Fruit fly (Drosophila melanogaster): ENCODE measurements around the gene CG9541.
A peak's percentile ranks its signal among the peaks of the same experiment; 100 is the strongest.

CG9541 gene

DNA sequence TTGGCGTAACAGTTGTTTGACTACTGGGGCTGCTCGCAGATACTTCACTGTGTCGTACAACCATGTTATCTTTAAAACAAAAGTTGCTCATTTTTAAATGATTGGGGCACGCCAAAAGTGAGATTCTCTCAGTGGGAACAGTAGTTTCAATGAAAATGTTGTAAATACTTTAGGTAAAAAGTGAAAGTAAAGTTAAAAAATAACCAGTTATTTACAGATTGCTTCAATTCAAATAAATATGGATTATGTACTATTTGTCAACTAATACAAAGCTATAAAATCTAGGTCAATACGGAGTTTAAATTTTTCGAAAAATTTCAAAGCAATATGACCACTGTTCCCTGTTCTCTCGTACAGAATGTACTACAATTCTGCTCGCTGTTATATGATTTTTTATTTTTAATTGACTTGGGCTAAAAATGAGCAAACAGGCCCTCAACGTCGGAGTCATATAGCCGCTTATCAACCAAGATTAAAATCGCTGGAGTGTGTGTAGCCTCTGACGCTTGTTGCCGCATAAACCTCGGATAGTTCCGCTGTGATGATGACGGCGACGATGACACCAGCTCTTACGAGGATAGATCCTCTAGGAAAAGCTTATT lies 33.4 kb downstream of the CG9541 start, which contains the start of gene Argl (continued):
- no peak for TF ChIP-seq bigmax (GFP tag; optimal IDR thresholded peaks at IDR 0.05)
- no peak for TF ChIP-seq ftz-f1 (GFP tag; optimal IDR thresholded peaks at IDR 0.05)
- TF ChIP-seq CG12236 (GFP tag; optimal IDR thresholded peaks at IDR 0.05): no peak
- no peak for TF ChIP-seq CG9797 (GFP tag; optimal IDR thresholded peaks at IDR 0.05)
- no peak for TF ChIP-seq HmgZ (tag; optimal IDR thresholded peaks at IDR 0.05)
- no peak for TF ChIP-seq NC2β (GFP tag; optimal IDR thresholded peaks at IDR 0.05)
- no peak for TF ChIP-seq Mes4 (GFP tag; optimal IDR thresholded peaks at IDR 0.05)
- TF ChIP-seq da (GFP tag; optimal IDR thresholded peaks at IDR 0.05): no peak
- TF ChIP-seq sc (optimal IDR thresholded peaks at IDR 0.05): no peak
- no peak for TF ChIP-seq sc (GFP tag; optimal IDR thresholded peaks at IDR 0.05)
- TF ChIP-seq Doc2 (GFP tag; IDR thresholded peaks at IDR 0.05): no peak
- TF ChIP-seq Dref (GFP tag; IDR thresholded peaks at IDR 0.05): no peak
- TF ChIP-seq pan (optimal IDR thresholded peaks at IDR 0.05): no peak
- TF ChIP-seq pan (GFP tag; optimal IDR thresholded peaks at IDR 0.05 in 1 of 2, IDR thresholded peaks at IDR 0.05 in 1 of 2): no peak
- peak; percentile 9 for TF ChIP-seq gem (tag; optimal IDR thresholded peaks at IDR 0.05)
- no peak for TF ChIP-seq Camta (GFP tag; optimal IDR thresholded peaks at IDR 0.05)
- TF ChIP-seq sisA (GFP tag; IDR thresholded peaks at IDR 0.05): no peak
- no peak for TF ChIP-seq NC2α (GFP tag; optimal IDR thresholded peaks at IDR 0.05)
- TF ChIP-seq sima (GFP tag; optimal IDR thresholded peaks at IDR 0.05): no peak
- TF ChIP-seq Pdp1 (GFP tag; optimal IDR thresholded peaks at IDR 0.05): peak in 1 of 2 experiments; percentile 50
- peak; percentile 54 for TF ChIP-seq sug (tag; optimal IDR thresholded peaks at IDR 0.05)
- TF ChIP-seq CG6813 (GFP tag; optimal IDR thresholded peaks at IDR 0.05): no peak
- TF ChIP-seq grau (tag; optimal IDR thresholded peaks at IDR 0.05): peak; percentile 27
- no peak for TF ChIP-seq CG1024 (GFP tag; IDR thresholded peaks at IDR 0.05)
- TF ChIP-seq CG12104 (GFP tag; optimal IDR thresholded peaks at IDR 0.05): no peak
- TF ChIP-seq CG9932 (GFP tag; IDR thresholded peaks at IDR 0.05): no peak
- no peak for TF ChIP-seq Dek (tag; optimal IDR thresholded peaks at IDR 0.05)
- no peak for TF ChIP-seq hb (GFP tag; IDR thresholded peaks at IDR 0.05; ENCODE audit: partially characterized antibody)
- peak; percentile 73 for TF ChIP-seq exex (tag; optimal IDR thresholded peaks at IDR 0.05)
- TF ChIP-seq lilli (GFP tag; optimal IDR thresholded peaks at IDR 0.05): no peak
- TF ChIP-seq fd102C (GFP tag; optimal IDR thresholded peaks at IDR 0.05): no peak
- no peak for TF ChIP-seq tna (GFP tag; IDR thresholded peaks at IDR 0.05; ENCODE audit: partially characterized antibody)
- TF ChIP-seq CG11504 (tag; optimal IDR thresholded peaks at IDR 0.05): peak; percentile 5
- TF ChIP-seq CG10209 (GFP tag; optimal IDR thresholded peaks at IDR 0.05): no peak
- TF ChIP-seq row (GFP tag; IDR thresholded peaks at IDR 0.05): peak; percentile 31; the same call in 1 of the 3 replicates
- no peak for TF ChIP-seq ind (GFP tag; optimal IDR thresholded peaks at IDR 0.05)
- no peak for TF ChIP-seq CG18011 (GFP tag; optimal IDR thresholded peaks at IDR 0.05)
- TF ChIP-seq prd (optimal IDR thresholded peaks at IDR 0.05): no peak
- no peak for TF ChIP-seq prd (GFP tag; IDR thresholded peaks at IDR 0.05)
- no peak for TF ChIP-seq CG43689 (GFP tag; IDR thresholded peaks at IDR 0.05)
- no peak for TF ChIP-seq H2.0 (GFP tag; IDR thresholded peaks at IDR 0.05)
- TF ChIP-seq CG3281 (GFP tag; optimal IDR thresholded peaks at IDR 0.05): peak; percentile 21
- TF ChIP-seq Drgx (GFP tag; IDR thresholded peaks at IDR 0.05): no peak
- no peak for TF ChIP-seq CG7786 (GFP tag; optimal IDR thresholded peaks at IDR 0.05)
- TF ChIP-seq CG30020 (tag; optimal IDR thresholded peaks at IDR 0.05): no peak
- peak; percentile 17 for TF ChIP-seq CG15269 (tag; optimal IDR thresholded peaks at IDR 0.05)
- TF ChIP-seq tup (GFP tag; optimal IDR thresholded peaks at IDR 0.05): no peak
- TF ChIP-seq CG34224 (GFP tag; IDR thresholded peaks at IDR 0.05; ENCODE audit: partially characterized antibody): no peak
- TF ChIP-seq CG3847 (GFP tag; IDR thresholded peaks at IDR 0.05): no peak
- TF ChIP-seq Antp (GFP tag; optimal IDR thresholded peaks at IDR 0.05): no peak
- TF ChIP-seq chinmo (GFP tag; IDR thresholded peaks at IDR 0.05; ENCODE audit: partially characterized antibody): no peak
- no peak for TF ChIP-seq sr (GFP tag; IDR thresholded peaks at IDR 0.05)

Measured in whole organism, embryonic.